Worm (Caenorhabditis elegans) whole organism, mixed stage, embryonic: ENCODE data around the gene C33G3.4.

ENCODE experiments used
- M03D4.4 ChIP-seq: sonication (generic microtip); optimal IDR thresholded peaks from 2 replicates; lab custom pipeline; 2017; ENCODE audit warnings: mild to moderate bottlenecking, missing genetic modification characterization, missing compliant biosample characterization
- bed-3 ChIP-seq: fragments of 200-800 bp; sonication (Bioruptor generic); optimal IDR thresholded peaks from 3 replicates; lab custom pipeline; 2018; ENCODE audit warnings: mild to moderate bottlenecking, missing genetic modification characterization, moderate library complexity, missing compliant biosample characterization
- blmp-1 ChIP-seq: fragments of 150-350 bp; optimal IDR thresholded peaks from 2 replicates; lab custom pipeline; 2014; ENCODE audit warnings: missing biosample characterization, missing genetic modification characterization
- ceh-39 ChIP-seq: fragments of 150-350 bp; optimal IDR thresholded peaks from 2 replicates; lab custom pipeline; 2014; ENCODE audit warnings: missing biosample characterization, missing genetic modification characterization
- ceh-43 ChIP-seq: fragments of 200-800 bp; sonication (Bioruptor generic); optimal IDR thresholded peaks from 2 replicates; lab custom pipeline; 2018; ENCODE audit warnings: mild to moderate bottlenecking, missing genetic modification characterization, moderate library complexity, missing compliant biosample characterization
- ceh-83 ChIP-seq: fragments of 200-800 bp; sonication (Bioruptor generic); optimal IDR thresholded peaks from 2 replicates; lab custom pipeline; 2018; ENCODE audit warnings: mild to moderate bottlenecking, missing genetic modification characterization, missing compliant biosample characterization
- ces-1 ChIP-seq: fragments of 150-350 bp; optimal IDR thresholded peaks from 2 replicates; lab custom pipeline; 2014; ENCODE audit warnings: missing biosample characterization, missing genetic modification reagents, missing genetic modification characterization
- cnd-1 ChIP-seq: fragments of 200-800 bp; sonication (Bioruptor generic); optimal IDR thresholded peaks from 2 replicates; lab custom pipeline; 2018; ENCODE audit warnings: mild to moderate bottlenecking, missing genetic modification characterization, missing compliant biosample characterization
- drap-1 ChIP-seq: fragments of 200-800 bp; sonication (Bioruptor generic); optimal IDR thresholded peaks from 3 replicates; lab custom pipeline; 2018; ENCODE audit warnings: mild to moderate bottlenecking, missing genetic modification characterization, missing compliant biosample characterization
- elt-1 ChIP-seq: sonication (generic microtip); optimal IDR thresholded peaks from 2 replicates; lab custom pipeline; 2017; ENCODE audit warnings: missing genetic modification characterization, mild to moderate bottlenecking, missing compliant biosample characterization, antibody characterized with exemption, moderate library complexity, borderline replicate concordance; ENCODE audit not compliant: insufficient read depth
- elt-3 ChIP-seq: fragments of 150-350 bp; optimal IDR thresholded peaks from 2 replicates; lab custom pipeline; 2014; ENCODE audit warnings: missing biosample characterization, missing genetic modification characterization
- flh-1 ChIP-seq: fragments of 200-800 bp; sonication (Bioruptor generic); optimal IDR thresholded peaks from 2 replicates; lab custom pipeline; 2018; ENCODE audit warnings: mild to moderate bottlenecking, missing genetic modification characterization, moderate library complexity, missing compliant biosample characterization
- ham-2 ChIP-seq: fragments of 200-800 bp; sonication (Bioruptor generic); optimal IDR thresholded peaks from 2 replicates; lab custom pipeline; 2018; ENCODE audit warnings: mild to moderate bottlenecking, missing genetic modification characterization, missing compliant biosample characterization
- hlh-1 ChIP-seq: fragments of 150-350 bp; optimal IDR thresholded peaks from 2 replicates; lab custom pipeline; 2014; ENCODE audit warnings: missing biosample characterization, missing genetic modification reagents, missing genetic modification characterization
- lin-13 ChIP-seq: fragments of 150-350 bp; optimal IDR thresholded peaks from 2 replicates; lab custom pipeline; 2014; ENCODE audit warnings: missing biosample characterization, missing genetic modification characterization
- lin-32 ChIP-seq: fragments of 200-800 bp; sonication (Bioruptor generic); optimal IDR thresholded peaks from 2 replicates; lab custom pipeline; 2018; ENCODE audit warnings: mild to moderate bottlenecking, missing genetic modification characterization, missing compliant biosample characterization
- lsy-2 ChIP-seq: fragments of 150-350 bp; optimal IDR thresholded peaks from 2 replicates; lab custom pipeline; 2014; ENCODE audit warnings: missing biosample characterization, missing genetic modification characterization
- mab-5 ChIP-seq: fragments of 150-350 bp; optimal IDR thresholded peaks from 2 replicates; lab custom pipeline; 2014; ENCODE audit warnings: missing biosample characterization, missing genetic modification characterization
- mep-1 ChIP-seq: fragments of 150-350 bp; optimal IDR thresholded peaks from 2 replicates; lab custom pipeline; 2017; ENCODE audit warnings: missing biosample characterization, missing genetic modification reagents, missing genetic modification characterization, inconsistent platforms
- mls-2 ChIP-seq: sonication (generic microtip); optimal IDR thresholded peaks from 2 replicates; lab custom pipeline; 2016; ENCODE audit warnings: mild to moderate bottlenecking, missing genetic modification characterization, moderate library complexity, missing compliant biosample characterization
- nhr-12 ChIP-seq: fragments of 150-350 bp; optimal IDR thresholded peaks from 2 replicates; lab custom pipeline; 2014; ENCODE audit warnings: missing biosample characterization, missing genetic modification characterization
- nhr-2 ChIP-seq: fragments of 150-350 bp; optimal IDR thresholded peaks from 2 replicates; lab custom pipeline; 2014; ENCODE audit warnings: missing biosample characterization, missing genetic modification characterization
- nhr-237 ChIP-seq: fragments of 150-350 bp; optimal IDR thresholded peaks from 2 replicates; lab custom pipeline; 2014; ENCODE audit warnings: missing biosample characterization, missing genetic modification characterization
- nhr-28 ChIP-seq: fragments of 150-350 bp; optimal IDR thresholded peaks from 2 replicates; lab custom pipeline; 2014; ENCODE audit warnings: missing biosample characterization, missing genetic modification characterization
- nhr-76 ChIP-seq: sonication (generic microtip); optimal IDR thresholded peaks from 2 replicates; lab custom pipeline; 2017; ENCODE audit warnings: missing biosample characterization, missing genetic modification characterization
- pha-4 ChIP-seq: fragments of 150-350 bp; optimal IDR thresholded peaks from 2 replicates; lab custom pipeline; 2018; ENCODE audit warnings: missing biosample characterization, missing genetic modification reagents, missing genetic modification characterization
- sem-2 ChIP-seq: fragments of 200-800 bp; sonication (Bioruptor generic); optimal IDR thresholded peaks from 2 replicates; lab custom pipeline; 2018; ENCODE audit warnings: mild to moderate bottlenecking, missing genetic modification characterization, missing compliant biosample characterization
- snpc-4 ChIP-seq: fragments of 150-350 bp; optimal IDR thresholded peaks from 2 replicates; lab custom pipeline; 2014; ENCODE audit warnings: missing biosample characterization, missing genetic modification characterization
- sptf-1 ChIP-seq: sonication (generic microtip); optimal IDR thresholded peaks from 2 replicates; lab custom pipeline; 2017; ENCODE audit warnings: mild to moderate bottlenecking, missing genetic modification characterization, moderate library complexity, missing compliant biosample characterization
- tbx-8 ChIP-seq: fragments of 200-800 bp; sonication (Bioruptor generic); optimal IDR thresholded peaks from 2 replicates; lab custom pipeline; 2018; ENCODE audit warnings: mild to moderate bottlenecking, missing genetic modification characterization, moderate library complexity, missing compliant biosample characterization
- unc-120 ChIP-seq: sonication (generic microtip); optimal IDR thresholded peaks from 2 replicates; lab custom pipeline; 2017; ENCODE audit warnings: missing genetic modification characterization, missing compliant biosample characterization; ENCODE audit not compliant: poor library complexity, severe bottlenecking
- unc-39 ChIP-seq: fragments of 150-350 bp; optimal IDR thresholded peaks from 2 replicates; lab custom pipeline; 2014; ENCODE audit warnings: missing biosample characterization, missing genetic modification characterization
- unc-62 ChIP-seq: fragments of 150-350 bp; optimal IDR thresholded peaks from 2 replicates; lab custom pipeline; 2014; ENCODE audit warnings: missing biosample characterization, missing genetic modification reagents, missing genetic modification characterization
- zip-8 ChIP-seq: fragments of 150-350 bp; optimal IDR thresholded peaks from 2 replicates; lab custom pipeline; 2014; ENCODE audit warnings: missing biosample characterization, missing genetic modification characterization
- ztf-11 ChIP-seq: fragments of 150-350 bp; optimal IDR thresholded peaks from 2 replicates; lab custom pipeline; 2014; ENCODE audit warnings: missing biosample characterization, missing genetic modification characterization

Gene C33G3.4

ce11 chrX:14062771-14063170 lies 8.2 kb upstream of the C33G3.4 start:
- no peak for TF ChIP-seq mab-5 (tag; lab: Kevin White, UChicago)
- TF ChIP-seq lsy-2 (tag; lab: Kevin White, UChicago) = no peak
- TF ChIP-seq bed-3 (GFP tag; lab: Kevin White, UChicago) = no peak
- no peak for TF ChIP-seq mep-1
- TF ChIP-seq elt-3 (tag; lab: Kevin White, UChicago) = no peak
- TF ChIP-seq unc-62 (GFP tag; lab: Kevin White, UChicago) = no peak
- no peak for TF ChIP-seq snpc-4 (tag; lab: Kevin White, UChicago)
- no peak for TF ChIP-seq M03D4.4 (tag; lab: Kevin White, UChicago)
- no peak for TF ChIP-seq ham-2 (GFP tag; lab: Kevin White, UChicago)
- TF ChIP-seq tbx-8 = no peak
- no peak for TF ChIP-seq pha-4 (tag; lab: Kevin White, UChicago)
- TF ChIP-seq zip-8 (tag; lab: Kevin White, UChicago) = no peak
- no peak for TF ChIP-seq hlh-1
- no peak for TF ChIP-seq mls-2 (tag; lab: Kevin White, UChicago)

ce11 chrX:14063830-14064229 lies 7.1 kb upstream of the C33G3.4 start:
- TF ChIP-seq nhr-76 (tag; lab: Kevin White, UChicago) (no peak), M03D4.4 (tag; lab: Kevin White, UChicago) (peak; percentile 96), zip-8 (tag; lab: Kevin White, UChicago) (peak; percentile 57), blmp-1 (tag; lab: Kevin White, UChicago) (no peak), sptf-1 (tag; lab: Kevin White, UChicago) (peak; percentile 98), ceh-83 (peak; percentile 97), drap-1 (GFP tag; lab: Kevin White, UChicago) (peak; percentile 93), nhr-237 (peak; percentile 81), hlh-1 (peak; percentile 74), flh-1 (GFP tag; lab: Kevin White, UChicago) (peak; percentile 80), tbx-8 (peak; percentile 95), unc-39 (tag; lab: Kevin White, UChicago) (peak; percentile 37), elt-3 (tag; lab: Kevin White, UChicago) (peak; percentile 56), bed-3 (GFP tag; lab: Kevin White, UChicago) (peak; percentile 89), ceh-39 (tag; lab: Kevin White, UChicago) (peak; percentile 61), unc-120 (tag; lab: Kevin White, UChicago) (peak; percentile 97), snpc-4 (tag; lab: Kevin White, UChicago) (no peak), ham-2 (GFP tag; lab: Kevin White, UChicago) (peak; percentile 87), nhr-2 (no peak), pha-4 (tag; lab: Kevin White, UChicago) (peak; percentile 86), lsy-2 (tag; lab: Kevin White, UChicago) (peak; percentile 43), nhr-28 (tag; lab: Kevin White, UChicago) (peak; percentile 64), lin-32 (GFP tag; lab: Kevin White, UChicago) (peak; percentile 89), sem-2 (peak; percentile 89), nhr-12 (tag; lab: Kevin White, UChicago) (no peak), unc-62 (GFP tag; lab: Kevin White, UChicago) (peak; percentile 92), elt-1 (tag; lab: Kevin White, UChicago) (no peak), mep-1 (peak; percentile 82), mls-2 (tag; lab: Kevin White, UChicago) (peak; percentile 98), lin-13 (peak; percentile 61), ztf-11 (peak; percentile 58), ceh-43 (GFP tag; lab: Kevin White, UChicago) (peak; percentile 91), ces-1 (GFP tag; lab: Kevin White, UChicago) (peak; percentile 67), mab-5 (tag; lab: Kevin White, UChicago) (peak; percentile 34), cnd-1 (tag; lab: Kevin White, UChicago) (peak; percentile 94)

ce11 chrX:14067641-14068040 lies 3.3 kb upstream of the C33G3.4 start, which contains the start of gene lgc-21:
lgc-21 (minus strand) TSS chrX:14067984.
- TF ChIP-seq ham-2 (GFP tag; lab: Kevin White, UChicago) (no peak), pha-4 (tag; lab: Kevin White, UChicago) (no peak), elt-3 (tag; lab: Kevin White, UChicago) (no peak), drap-1 (GFP tag; lab: Kevin White, UChicago) (no peak), unc-39 (tag; lab: Kevin White, UChicago) (no peak), ces-1 (GFP tag; lab: Kevin White, UChicago) (no peak), lsy-2 (tag; lab: Kevin White, UChicago) (no peak), cnd-1 (tag; lab: Kevin White, UChicago) (no peak), nhr-28 (tag; lab: Kevin White, UChicago) (no peak), lin-32 (GFP tag; lab: Kevin White, UChicago) (no peak), ztf-11 (no peak), flh-1 (GFP tag; lab: Kevin White, UChicago) (no peak), M03D4.4 (tag; lab: Kevin White, UChicago) (no peak)
- TF ChIP-seq, all 35 proteins: peak for 0
